Worm (Caenorhabditis elegans): Measurements from ENCODE around the gene srd-63.

srd-63 gene

ce11 chrV:16351757-16352156, 41.9 kb downstream of the srd-63 start:
- TF ChIP-seq syd-9 (tag; optimal IDR thresholded peaks at IDR 0.05): no peak
- no peak for TF ChIP-seq odd-2 (tag; optimal IDR thresholded peaks at IDR 0.05)
- no peak for TF ChIP-seq ceh-24 (tag; optimal IDR thresholded peaks at IDR 0.05)
- no peak for TF ChIP-seq elt-2 (tag; optimal IDR thresholded peaks at IDR 0.05)
- TF ChIP-seq fkh-6 (tag; optimal IDR thresholded peaks at IDR 0.05): no peak
- TF ChIP-seq nhr-232 (tag; optimal IDR thresholded peaks at IDR 0.05): no peak
- TF ChIP-seq ceh-2 (tag; optimal IDR thresholded peaks at IDR 0.05): no peak
- TF ChIP-seq sox-4 (tag; optimal IDR thresholded peaks at IDR 0.05): no peak
- TF ChIP-seq hlh-6 (tag; optimal IDR thresholded peaks at IDR 0.05): no peak
- no peak for TF ChIP-seq che-1 (tag; optimal IDR thresholded peaks at IDR 0.05)
- TF ChIP-seq ahr-1 (tag; optimal IDR thresholded peaks at IDR 0.05): no peak
- no peak for TF ChIP-seq madf-2 (tag; optimal IDR thresholded peaks at IDR 0.05)
- TF ChIP-seq pros-1 (tag; optimal IDR thresholded peaks at IDR 0.05): no peak
- TF ChIP-seq hlh-13 (GFP tag; optimal IDR thresholded peaks at IDR 0.05): no peak
- no peak for TF ChIP-seq unc-55 (GFP tag; optimal IDR thresholded peaks at IDR 0.05)
- no peak for TF ChIP-seq lim-6 (tag; optimal IDR thresholded peaks at IDR 0.05)
- TF ChIP-seq C38D4.7 (GFP tag; optimal IDR thresholded peaks at IDR 0.05): no peak
- TF ChIP-seq tbx-7 (tag; optimal IDR thresholded peaks at IDR 0.05): no peak
- TF ChIP-seq npax-4 (tag; optimal IDR thresholded peaks at IDR 0.05): no peak
- no peak for TF ChIP-seq ceh-31 (tag; optimal IDR thresholded peaks at IDR 0.05)

ce11 chrV:16350775-16351378, 42.8 kb downstream of the srd-63 start:
- TF ChIP-seq hlh-6 (tag; optimal IDR thresholded peaks at IDR 0.05) (no peak), hlh-8 (tag; optimal IDR thresholded peaks at IDR 0.05) (no peak), K09A11.1 (tag; optimal IDR thresholded peaks at IDR 0.05; ENCODE audit: insufficient read depth) (no peak), Y22D7AL.16 (tag; optimal IDR thresholded peaks at IDR 0.05) (no peak), ceh-14 (tag; optimal IDR thresholded peaks at IDR 0.05) (no peak), ceh-24 (tag; optimal IDR thresholded peaks at IDR 0.05) (no peak), elt-4 (tag; optimal IDR thresholded peaks at IDR 0.05) (no peak), nfya-1 (tag; optimal IDR thresholded peaks at IDR 0.05) (peak; percentile 71), odd-2 (tag; optimal IDR thresholded peaks at IDR 0.05) (no peak), ztf-16 (tag; optimal IDR thresholded peaks at IDR 0.05) (no peak), ceh-45 (GFP tag; IDR thresholded peaks at IDR 0.05) (no peak), rnt-1 (tag; optimal IDR thresholded peaks at IDR 0.05) (peak; percentile 37), ceh-30 (tag; optimal IDR thresholded peaks at IDR 0.05) (no peak), pqm-1 (tag; optimal IDR thresholded peaks at IDR 0.05) (no peak), ceh-31 (tag; optimal IDR thresholded peaks at IDR 0.05) (peak; percentile 29), sox-2 (GFP tag; IDR thresholded peaks at IDR 0.05) (no peak), ceh-6 (GFP tag; optimal IDR thresholded peaks at IDR 0.05) (no peak), hlh-13 (GFP tag; optimal IDR thresholded peaks at IDR 0.05) (no peak), pha-4 (tag; optimal IDR thresholded peaks at IDR 0.05) (no peak), unc-42 (tag; optimal IDR thresholded peaks at IDR 0.05) (peak; percentile 17), ceh-18 (tag; optimal IDR thresholded peaks at IDR 0.05) (peak; percentile 49), tbx-2 (tag; optimal IDR thresholded peaks at IDR 0.05) (no peak), lim-6 (tag; optimal IDR thresholded peaks at IDR 0.05) (no peak), ama-1 (optimal IDR thresholded peaks at IDR 0.05) (no peak), hlh-15 (tag; optimal IDR thresholded peaks at IDR 0.05) (no peak), C38D4.7 (GFP tag; optimal IDR thresholded peaks at IDR 0.05) (no peak), pros-1 (tag; optimal IDR thresholded peaks at IDR 0.05) (no peak), sox-4 (tag; optimal IDR thresholded peaks at IDR 0.05) (no peak), syd-9 (tag; optimal IDR thresholded peaks at IDR 0.05) (no peak)

ce11 chrV:16350061-16350460, 43.6 kb downstream of the srd-63 start:
- TF ChIP-seq lim-6 (tag; optimal IDR thresholded peaks at IDR 0.05) (no peak), K09A11.1 (tag; optimal IDR thresholded peaks at IDR 0.05; ENCODE audit: insufficient read depth) (no peak), ztf-16 (tag; optimal IDR thresholded peaks at IDR 0.05) (no peak), ceh-45 (GFP tag; IDR thresholded peaks at IDR 0.05) (no peak), dve-1 (tag; optimal IDR thresholded peaks at IDR 0.05) (no peak), fkh-6 (tag; optimal IDR thresholded peaks at IDR 0.05) (no peak), gmeb-2 (tag; optimal IDR thresholded peaks at IDR 0.05) (no peak), ttx-3 (tag; optimal IDR thresholded peaks at IDR 0.05) (no peak), pat-9 (tag; optimal IDR thresholded peaks at IDR 0.05) (no peak), hlh-8 (tag; optimal IDR thresholded peaks at IDR 0.05) (no peak), ceh-19 (GFP tag; optimal IDR thresholded peaks at IDR 0.05) (no peak), odd-2 (tag; optimal IDR thresholded peaks at IDR 0.05) (no peak), K02D7.2 (tag; optimal IDR thresholded peaks at IDR 0.05) (no peak)
